Fruit fly (Drosophila melanogaster) whole organism, embryonic: ENCODE results near the gene drn.

Source experiments
- Awh ChIP-seq: fragments of 200-800 bp; sonication (Bioruptor generic); IDR thresholded peaks from 2 replicates; pipeline ENCODE4, ENCODE4 v1.3.6; 2022; ENCODE audit warnings: missing biosample characterization, missing genetic modification characterization
- BtbVII ChIP-seq: fragments of 200-800 bp; sonication (Bioruptor generic); optimal IDR thresholded peaks from 3 replicates; lab custom pipeline; 2017; ENCODE audit warnings: missing biosample characterization, mild to moderate bottlenecking, missing genetic modification characterization
- CG10366 ChIP-seq: fragments of 200-800 bp; sonication (Bioruptor generic); IDR thresholded peaks from 2 replicates; pipeline ENCODE4 v1.3.6; 2022; ENCODE audit warnings: missing biosample characterization, missing genetic modification characterization
- CG10959 ChIP-seq: fragments of 200-800 bp; sonication (Bioruptor generic); IDR thresholded peaks from 2 replicates; pipeline ENCODE4 v1.3.6; 2022; ENCODE audit warnings: missing biosample characterization, missing genetic modification characterization
- CG11723 ChIP-seq: fragments of 200-800 bp; sonication (Bioruptor generic); optimal IDR thresholded peaks from 2 replicates; lab custom pipeline; 2017; ENCODE audit warnings: missing biosample characterization, mild to moderate bottlenecking, missing genetic modification characterization
- CG12071 ChIP-seq: fragments of 200-800 bp; sonication (Bioruptor generic); optimal IDR thresholded peaks from 3 replicates; lab custom pipeline; 2018; ENCODE audit warnings: missing biosample characterization, mild to moderate bottlenecking, missing genetic modification characterization
- CG13894 ChIP-seq: fragments of 200-800 bp; sonication (Bioruptor generic); optimal IDR thresholded peaks from 3 replicates; lab custom pipeline; 2018; ENCODE audit warnings: missing biosample characterization, mild to moderate bottlenecking, missing genetic modification characterization, moderate library complexity
- CG15514 ChIP-seq: fragments of 200-800 bp; sonication (Bioruptor generic); optimal IDR thresholded peaks from 3 replicates; lab custom pipeline; 2017; ENCODE audit warnings: missing biosample characterization, missing genetic modification characterization, mild to moderate bottlenecking, moderate library complexity, missing genetic modification reagents
- CG1602 ChIP-seq: fragments of 200-800 bp; sonication (Bioruptor generic); optimal IDR thresholded peaks from 3 replicates; lab custom pipeline; 2016; ENCODE audit warnings: missing biosample characterization, missing genetic modification characterization
- CG1603 ChIP-seq: fragments of 200-800 bp; sonication (Bioruptor generic); optimal IDR thresholded peaks from 2 replicates; lab custom pipeline; 2019; ENCODE audit warnings: missing biosample characterization, mild to moderate bottlenecking, missing genetic modification characterization, moderate library complexity
- CG18476 ChIP-seq: fragments of 200-800 bp; sonication (Bioruptor generic); optimal IDR thresholded peaks from 2 replicates; lab custom pipeline; 2016; ENCODE audit warnings: missing biosample characterization, mild to moderate bottlenecking, missing genetic modification characterization
- CG2120 ChIP-seq: fragments of 200-800 bp; sonication (Bioruptor generic); optimal IDR thresholded peaks from 3 replicates; lab custom pipeline; 2016; ENCODE audit warnings: missing biosample characterization, missing genetic modification characterization
- CG2678 ChIP-seq: fragments of 200-800 bp; sonication (Bioruptor generic); optimal IDR thresholded peaks from 3 replicates; lab custom pipeline; 2019; ENCODE audit warnings: missing biosample characterization, mild to moderate bottlenecking, missing genetic modification characterization, moderate library complexity
- CG2712 ChIP-seq: fragments of 200-800 bp; optimal IDR thresholded peaks from 3 replicates; lab custom pipeline; 2019; ENCODE audit warnings: missing biosample characterization, mild to moderate bottlenecking, missing genetic modification characterization, moderate library complexity
- CG2875 ChIP-seq: fragments of 200-800 bp; sonication (Bioruptor generic); optimal IDR thresholded peaks from 2 replicates; lab custom pipeline; 2017; ENCODE audit warnings: missing biosample characterization, mild to moderate bottlenecking, missing genetic modification characterization, missing genetic modification reagents
- CG30403 ChIP-seq: fragments of 200-800 bp; sonication (Bioruptor generic); optimal IDR thresholded peaks from 3 replicates; lab custom pipeline; 2016; ENCODE audit warnings: missing biosample characterization, missing genetic modification characterization
- CG3407 ChIP-seq: fragments of 200-800 bp; sonication (Bioruptor generic); optimal IDR thresholded peaks from 2 replicates; lab custom pipeline; 2018; ENCODE audit warnings: missing biosample characterization, mild to moderate bottlenecking, missing genetic modification characterization
- CG4730 ChIP-seq: fragments of 200-800 bp; sonication (Bioruptor generic); IDR thresholded peaks from 2 replicates; pipeline ENCODE4 v1.3.6; 2022; ENCODE audit warnings: missing biosample characterization, missing genetic modification characterization
- CG6272 ChIP-seq: fragments of 200-800 bp; sonication (Bioruptor generic); IDR thresholded peaks from 2 replicates; pipeline ENCODE4 v1.3.6; 2022; ENCODE audit warnings: missing biosample characterization, missing genetic modification characterization
- CG6854 ChIP-seq: fragments of 200-800 bp; sonication (Bioruptor generic); optimal IDR thresholded peaks from 3 replicates; lab custom pipeline; 2017; ENCODE audit warnings: missing biosample characterization, mild to moderate bottlenecking, missing genetic modification characterization
- CG8089 ChIP-seq: fragments of 200-800 bp; sonication (Bioruptor generic); optimal IDR thresholded peaks from 3 replicates; lab custom pipeline; 2016; ENCODE audit warnings: missing biosample characterization, missing genetic modification characterization
- CG8944 ChIP-seq: fragments of 200-800 bp; sonication (Bioruptor generic); optimal IDR thresholded peaks from 3 replicates; lab custom pipeline; 2016; ENCODE audit warnings: missing biosample characterization, missing genetic modification characterization
- E2f2 ChIP-seq: fragments of 200-800 bp; sonication (Bioruptor generic); IDR thresholded peaks from 2 replicates; pipeline ENCODE4 v1.3.6; 2022; ENCODE audit warnings: missing biosample characterization, missing genetic modification characterization
- HHEX ChIP-seq: fragments of 200-800 bp; sonication (Bioruptor generic); optimal IDR thresholded peaks from 3 replicates; lab custom pipeline; 2017; ENCODE audit warnings: missing biosample characterization, mild to moderate bottlenecking, missing genetic modification characterization, missing genetic modification reagents
- HmgZ ChIP-seq: fragments of 200-800 bp; sonication (Bioruptor generic); optimal IDR thresholded peaks from 2 replicates; lab custom pipeline; 2018; ENCODE audit warnings: missing biosample characterization, mild to moderate bottlenecking, missing genetic modification characterization
- Hmr ChIP-seq: fragments of 200-800 bp; sonication (Bioruptor generic); optimal IDR thresholded peaks from 3 replicates; lab custom pipeline; 2017; ENCODE audit warnings: mild to moderate bottlenecking, missing biosample characterization, missing genetic modification reagents, missing genetic modification characterization
- Hmx ChIP-seq: fragments of 200-800 bp; sonication (Bioruptor generic); optimal IDR thresholded peaks from 2 replicates; lab custom pipeline; 2016; ENCODE audit warnings: missing biosample characterization, missing genetic modification characterization
- Hr78 ChIP-seq, 2 experiments: fragments of 200-800 bp in 1 of 2; fragments of >200 bp in 1 of 2; sonication (Bioruptor generic) in 1 of 2; optimal IDR thresholded peaks; 2 replicates each; lab custom pipeline; 2017 to 2019; ENCODE audit warnings: missing biosample characterization in 2 of 2, missing genetic modification characterization in 2 of 2, mild to moderate bottlenecking in 1 of 2, moderate library complexity in 1 of 2
- Lhr ChIP-seq: fragments of 200-800 bp; sonication (Bioruptor generic); optimal IDR thresholded peaks from 3 replicates; lab custom pipeline; 2017; ENCODE audit warnings: mild to moderate bottlenecking, missing biosample characterization, missing genetic modification reagents, missing genetic modification characterization
- Nf-YC ChIP-seq: fragments of 200-800 bp; optimal IDR thresholded peaks from 3 replicates; lab custom pipeline; 2019; ENCODE audit warnings: missing biosample characterization, mild to moderate bottlenecking, missing genetic modification characterization, moderate library complexity
- Opbp ChIP-seq: fragments of 200-800 bp; sonication (Bioruptor generic); IDR thresholded peaks from 3 replicates; pipeline ENCODE4 v1.3.6; 2022; ENCODE audit warnings: missing biosample characterization, missing genetic modification characterization; ENCODE audit not compliant: partially characterized antibody
- PHDP ChIP-seq: fragments of 200-800 bp; sonication (Bioruptor generic); optimal IDR thresholded peaks from 3 replicates; lab custom pipeline; 2018; ENCODE audit warnings: missing biosample characterization, mild to moderate bottlenecking, missing genetic modification characterization, moderate library complexity
- Poxn ChIP-seq: fragments of 200-800 bp; sonication (Bioruptor generic); IDR thresholded peaks from 2 replicates; pipeline ENCODE4 v1.3.6; 2022; ENCODE audit warnings: missing biosample characterization, missing genetic modification characterization
- ase ChIP-seq: fragments of 200-800 bp; sonication (Bioruptor generic); IDR thresholded peaks from 3 replicates; pipeline ENCODE4 v1.3.6; 2022; ENCODE audit warnings: missing biosample characterization, missing genetic modification characterization
- caup ChIP-seq: fragments of 200-800 bp; sonication (Bioruptor generic); optimal IDR thresholded peaks from 3 replicates; lab custom pipeline; 2017; ENCODE audit warnings: missing biosample characterization, mild to moderate bottlenecking, missing genetic modification characterization, moderate library complexity; ENCODE audit not compliant: severe bottlenecking
- dmrt99B ChIP-seq: fragments of 200-800 bp; sonication (Bioruptor generic); optimal IDR thresholded peaks from 2 replicates; lab custom pipeline; 2018; ENCODE audit warnings: missing biosample characterization, mild to moderate bottlenecking, missing genetic modification characterization, moderate library complexity
- fd3F ChIP-seq: fragments of 200-800 bp; sonication (Bioruptor generic); optimal IDR thresholded peaks from 2 replicates; lab custom pipeline; 2018; ENCODE audit warnings: missing biosample characterization, mild to moderate bottlenecking, missing genetic modification characterization, moderate library complexity
- grau ChIP-seq: fragments of 200-800 bp; optimal IDR thresholded peaks from 3 replicates; lab custom pipeline; 2019; ENCODE audit warnings: missing biosample characterization, mild to moderate bottlenecking, missing genetic modification characterization, moderate library complexity
- lbe ChIP-seq: fragments of 200-800 bp; sonication (Bioruptor generic); optimal IDR thresholded peaks from 2 replicates; lab custom pipeline; 2016; ENCODE audit warnings: missing biosample characterization, mild to moderate bottlenecking, missing genetic modification characterization
- lilli ChIP-seq: fragments of 200-800 bp; sonication (Bioruptor generic); optimal IDR thresholded peaks from 3 replicates; lab custom pipeline; 2016; ENCODE audit warnings: missing biosample characterization, missing genetic modification characterization
- nerfin-1 ChIP-seq: fragments of 200-800 bp; sonication (Bioruptor generic); optimal IDR thresholded peaks from 3 replicates; lab custom pipeline; 2019; ENCODE audit warnings: missing biosample characterization, mild to moderate bottlenecking, missing genetic modification characterization, moderate library complexity
- ro ChIP-seq: fragments of 200-800 bp; sonication (Bioruptor generic); IDR thresholded peaks from 2 replicates; pipeline ENCODE4 v1.3.6; 2022; ENCODE audit warnings: missing biosample characterization, missing genetic modification characterization
- sc ChIP-seq, 3 experiments: fragments of >200 bp in 2 of 3; fragments of 200-800 bp in 1 of 3; sonication (Bioruptor generic) in 1 of 3; optimal IDR thresholded peaks; 2 replicates in 2 of 3; 3 replicates in 1 of 3; lab custom pipeline; 2017; ENCODE audit warnings: mild to moderate bottlenecking in 1 of 3, missing biosample characterization in 1 of 3, missing genetic modification characterization in 1 of 3, missing genetic modification reagents in 1 of 3
- sob ChIP-seq: fragments of 200-800 bp; sonication (Bioruptor generic); IDR thresholded peaks from 2 replicates; pipeline ENCODE4 v1.3.6; 2022; ENCODE audit warnings: missing biosample characterization, missing genetic modification characterization
- zf30C ChIP-seq: fragments of 200-800 bp; sonication (Bioruptor generic); optimal IDR thresholded peaks from 3 replicates; lab custom pipeline; 2018; ENCODE audit warnings: missing biosample characterization, mild to moderate bottlenecking, missing genetic modification characterization

Gene drn

dm6 chr3R:9341189-9342012 lies 1.4 kb downstream of the drn start (continued):
- peak; percentile 57; the same call in 1 of the 2 replicates for TF ChIP-seq CG10366 (GFP tag; lab: Robert Waterston, UW)
- peak; percentile 50 for TF ChIP-seq CG8089 (GFP tag; lab: Kevin White, UChicago)
- no peak for TF ChIP-seq sc (optimal IDR thresholded peaks at IDR 0.05; lab: Kevin White, UChicago)
- TF ChIP-seq sc (GFP tag; optimal IDR thresholded peaks at IDR 0.05; lab: Kevin White, UChicago), result peak; percentile 46
- peak; percentile 55 for TF ChIP-seq fd3F (GFP tag; lab: Kevin White, UChicago)
- peak; percentile 71 for TF ChIP-seq CG15514
- peak; percentile 56 for TF ChIP-seq CG1602
- TF ChIP-seq ro (GFP tag; lab: Robert Waterston, UW), result no peak
- TF ChIP-seq Awh (GFP tag; lab: Robert Waterston, UW), result no peak
- peak; percentile 86 for TF ChIP-seq Hmr
- peak; percentile 73 for TF ChIP-seq HHEX (GFP tag; lab: Kevin White, UChicago)
- peak; percentile 67; the same call in 2 of the 3 replicates for TF ChIP-seq Opbp (GFP tag; lab: Robert Waterston, UW)
- TF ChIP-seq CG2120 (GFP tag; lab: Kevin White, UChicago), result peak; percentile 88
- TF ChIP-seq CG8944 (GFP tag; lab: Kevin White, UChicago), result peak; percentile 27

DNA sequence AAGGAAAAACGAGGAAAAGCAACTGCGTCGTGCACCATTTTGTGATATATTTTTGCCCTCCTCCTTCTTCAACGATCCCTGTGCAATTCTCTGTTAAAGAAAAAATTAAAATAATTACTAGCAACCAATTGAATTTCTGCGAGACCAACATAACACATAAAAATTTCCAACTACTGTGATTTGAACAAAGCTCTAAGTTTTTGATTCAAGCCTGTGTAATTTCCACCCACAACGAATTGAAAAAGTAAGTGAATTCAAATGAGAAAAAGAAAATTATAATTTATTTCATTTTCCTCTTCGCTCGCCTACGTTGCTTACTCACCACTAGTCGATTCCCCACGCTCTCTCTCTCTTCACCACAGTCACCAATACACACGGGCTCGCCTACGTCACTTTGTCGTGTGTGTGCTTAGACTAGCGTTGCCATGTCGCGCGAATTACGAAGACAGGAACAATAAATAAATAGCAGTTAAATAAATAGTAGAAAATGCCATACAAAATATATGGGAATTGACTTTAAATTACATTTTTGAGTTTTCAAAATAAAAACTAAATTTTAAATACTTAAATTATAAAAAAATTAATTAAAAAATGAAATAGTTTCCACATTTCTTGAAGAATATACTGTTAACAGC lies 2.3 kb downstream of the drn start:
- TF ChIP-seq lbe (GFP tag; lab: Kevin White, UChicago) (peak; percentile 63), CG4730 (GFP tag; lab: Robert Waterston, UW) (no peak), Nf-YC (tag; lab: Kevin White, UChicago) (peak; percentile 57), nerfin-1 (tag; lab: Kevin White, UChicago) (peak; percentile 58), sob (peak; percentile 57), PHDP (tag; lab: Kevin White, UChicago) (peak; percentile 73), HmgZ (tag; lab: Kevin White, UChicago) (peak; percentile 75), dmrt99B (tag; lab: Kevin White, UChicago) (peak; percentile 24), Hr78 (GFP tag; optimal IDR thresholded peaks at IDR 0.05; lab: Kevin White, UChicago) (no peak), CG12071 (GFP tag; lab: Kevin White, UChicago) (peak; percentile 69), CG18476 (GFP tag; lab: Kevin White, UChicago) (peak; percentile 19), CG2678 (tag; lab: Kevin White, UChicago) (peak; percentile 76), lilli (GFP tag; lab: Kevin White, UChicago) (peak; percentile 20), BtbVII (GFP tag; lab: Kevin White, UChicago) (peak; percentile 67), CG1603 (peak; percentile 44), CG11723 (GFP tag; lab: Kevin White, UChicago) (peak; percentile 21), CG2712 (peak; percentile 57), grau (tag; lab: Kevin White, UChicago) (peak; percentile 58), CG6854 (GFP tag; lab: Kevin White, UChicago) (peak; percentile 61), ase (GFP tag; lab: Robert Waterston, UW) (no peak), E2f2 (GFP tag; lab: Robert Waterston, UW) (peak; percentile 39; the same call in 1 of the 2 replicates), CG15514 (peak; percentile 69), Poxn (no peak), CG10959 (GFP tag; lab: Robert Waterston, UW) (no peak), caup (GFP tag; lab: Kevin White, UChicago) (peak; percentile 68), Lhr (GFP tag; lab: Kevin White, UChicago) (no peak), Opbp (GFP tag; lab: Robert Waterston, UW) (no peak), CG13894 (tag; lab: Kevin White, UChicago) (peak; percentile 54), CG2875 (GFP tag; lab: Kevin White, UChicago) (peak; percentile 44), Hmx (GFP tag; lab: Kevin White, UChicago) (no peak), CG30403 (GFP tag; lab: Kevin White, UChicago) (peak; percentile 38), CG3407 (GFP tag; lab: Kevin White, UChicago) (peak; percentile 30), zf30C (GFP tag; lab: Kevin White, UChicago) (peak; percentile 46), CG6272 (GFP tag; lab: Robert Waterston, UW) (no peak)
